Worm (Caenorhabditis elegans): ENCODE data around the gene Y48G9A.11.
A peak's percentile ranks its signal among the peaks of the same experiment; 100 is the strongest.

Gene Y48G9A.11

DNA sequence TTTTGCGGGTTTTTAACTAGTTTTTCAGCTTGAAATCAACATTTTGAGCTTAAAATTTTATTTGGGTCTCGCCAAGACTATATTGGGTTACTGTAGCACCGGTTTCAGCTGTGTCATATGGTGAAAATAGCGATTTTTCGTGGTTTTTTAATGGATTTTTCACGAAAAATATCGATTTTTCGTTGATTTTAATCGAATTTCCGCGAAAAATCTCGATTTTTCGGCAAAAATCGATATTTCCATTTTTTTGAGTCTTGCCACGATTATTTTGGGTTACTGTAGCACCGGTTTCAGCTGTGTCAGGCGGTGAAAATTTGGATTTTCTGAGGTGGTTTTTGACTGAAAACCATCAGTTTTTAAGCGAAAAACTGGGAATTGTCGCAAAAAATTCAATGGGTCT lies 1.4 kb downstream of the Y48G9A.11 start:
- TF ChIP-seq cog-1 (tag; optimal IDR thresholded peaks at IDR 0.05), result no peak
- no peak for TF ChIP-seq klf-2 (GFP tag; conservative IDR thresholded peaks at IDR 0.05)
- TF ChIP-seq tab-1 (GFP tag; IDR thresholded peaks at IDR 0.05), result no peak
- no peak for TF ChIP-seq flt-1 (GFP tag; IDR thresholded peaks at IDR 0.05)
- TF ChIP-seq T22C8.4 (GFP tag; IDR thresholded peaks at IDR 0.05), result peak; percentile 61

DNA sequence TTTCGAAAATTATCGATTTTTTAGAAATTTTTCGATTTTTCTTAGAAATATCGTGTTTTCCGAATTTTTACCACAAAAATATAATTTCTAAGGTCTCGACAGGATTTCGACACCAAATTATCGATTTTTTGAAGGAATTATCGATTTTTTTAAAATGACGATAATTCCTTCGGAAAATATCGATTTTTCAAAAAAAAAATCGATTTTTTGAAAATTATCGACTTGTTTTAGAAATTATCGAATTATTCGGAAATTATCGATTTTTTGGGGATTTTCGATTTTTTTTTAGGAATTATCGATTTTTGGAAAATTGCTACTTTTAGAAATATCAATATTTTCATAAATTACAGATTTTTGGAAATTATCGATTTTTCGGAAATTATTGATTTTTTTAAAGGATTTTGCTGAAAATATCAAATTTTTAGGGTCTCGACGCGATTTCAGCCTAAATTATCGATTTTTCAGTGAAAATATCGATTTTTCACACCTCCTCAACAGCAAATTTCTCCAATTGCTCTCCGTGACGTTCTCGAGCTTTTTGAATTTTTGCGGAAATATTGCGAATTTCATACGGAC lies 4.0 kb downstream of the Y48G9A.11 start:
- TF ChIP-seq cog-1 (tag; optimal IDR thresholded peaks at IDR 0.05), result no peak
- TF ChIP-seq klf-2 (GFP tag; conservative IDR thresholded peaks at IDR 0.05), result no peak
- no peak for TF ChIP-seq ref-1 (GFP tag; conservative IDR thresholded peaks at IDR 0.05)
- peak; percentile 94 for TF ChIP-seq T22C8.4 (GFP tag; IDR thresholded peaks at IDR 0.05)
- no peak for TF ChIP-seq med-1 (GFP tag; optimal IDR thresholded peaks at IDR 0.05; ENCODE audit: insufficient read depth)
- no peak for TF ChIP-seq ztf-29 (GFP tag; IDR thresholded peaks at IDR 0.05)

DNA sequence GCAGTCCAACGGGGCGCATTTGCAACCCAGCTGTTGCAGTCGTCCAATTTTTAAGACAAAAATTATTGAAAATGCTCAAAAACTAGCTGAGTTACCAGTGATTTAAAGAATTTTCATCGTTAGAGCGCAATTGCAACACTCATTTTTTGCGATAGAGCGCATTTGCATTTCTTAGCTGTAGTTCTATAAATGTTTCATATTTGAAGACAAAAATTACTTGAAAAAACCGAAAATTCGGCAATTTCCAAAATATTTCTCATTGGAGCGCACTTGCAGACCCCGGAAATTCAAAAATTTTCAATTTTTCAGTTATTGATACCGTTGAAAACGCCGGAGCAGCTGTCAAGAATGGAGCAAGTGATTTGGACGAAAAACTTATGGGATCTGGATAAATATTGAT lies 4.7 kb downstream of the Y48G9A.11 start:
- TF ChIP-seq ref-1 (GFP tag; conservative IDR thresholded peaks at IDR 0.05), result no peak
- TF ChIP-seq ztf-29 (GFP tag; IDR thresholded peaks at IDR 0.05), result no peak
- no peak for TF ChIP-seq T22C8.4 (GFP tag; IDR thresholded peaks at IDR 0.05)
- TF ChIP-seq ztf-23 (GFP tag; IDR thresholded peaks at IDR 0.05), result no peak
- TF ChIP-seq med-1 (GFP tag; optimal IDR thresholded peaks at IDR 0.05; ENCODE audit: insufficient read depth), result no peak
- no peak for TF ChIP-seq klf-2 (GFP tag; conservative IDR thresholded peaks at IDR 0.05)
- TF ChIP-seq tab-1 (GFP tag; IDR thresholded peaks at IDR 0.05), result no peak
- no peak for TF ChIP-seq cog-1 (tag; optimal IDR thresholded peaks at IDR 0.05)
- TF ChIP-seq flt-1 (GFP tag; IDR thresholded peaks at IDR 0.05), result no peak

DNA sequence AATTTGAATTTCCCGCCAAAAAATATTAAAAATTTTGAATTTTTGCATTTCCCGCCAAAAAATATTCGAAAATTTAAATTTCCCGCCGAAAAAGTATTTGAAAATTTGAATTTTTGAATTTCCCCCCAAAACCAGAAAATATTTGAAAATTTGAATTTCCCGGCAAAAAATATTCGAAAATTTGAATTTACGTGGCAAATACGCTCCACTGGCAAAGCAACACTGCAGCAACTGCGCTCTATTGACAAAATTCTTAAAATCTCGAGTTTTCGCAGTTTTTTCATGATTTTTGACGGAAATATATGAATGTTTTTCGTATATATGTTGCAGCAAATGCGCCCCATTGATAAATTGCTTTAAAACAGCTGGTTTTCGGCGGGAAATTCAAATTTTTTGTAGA lies 5.3 kb downstream of the Y48G9A.11 start:
- TF ChIP-seq T22C8.4 (GFP tag; IDR thresholded peaks at IDR 0.05), result no peak
- TF ChIP-seq ztf-29 (GFP tag; IDR thresholded peaks at IDR 0.05), result no peak
- no peak for TF ChIP-seq ztf-23 (GFP tag; IDR thresholded peaks at IDR 0.05)
- TF ChIP-seq cog-1 (tag; optimal IDR thresholded peaks at IDR 0.05), result no peak
- no peak for TF ChIP-seq klf-2 (GFP tag; conservative IDR thresholded peaks at IDR 0.05)
- no peak for TF ChIP-seq ref-1 (GFP tag; conservative IDR thresholded peaks at IDR 0.05)

DNA sequence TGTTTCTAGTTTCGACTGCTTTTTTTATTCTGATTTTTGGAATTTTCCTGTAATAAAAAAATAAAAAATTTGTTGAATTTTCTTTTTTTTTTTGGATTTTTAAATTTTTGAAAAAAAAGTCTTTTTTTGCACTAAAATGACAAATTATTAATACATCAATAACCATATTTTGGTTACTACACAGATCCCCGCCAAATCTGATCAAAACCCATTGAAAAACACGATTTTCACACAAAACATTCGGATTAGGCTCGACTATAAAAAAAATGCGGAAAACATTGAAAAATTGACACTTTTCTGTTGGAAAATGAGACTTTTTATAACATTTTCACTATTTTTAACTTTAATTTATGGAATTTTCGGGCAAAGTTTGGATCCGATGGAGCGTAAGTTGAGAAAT lies 6.4 kb downstream of the Y48G9A.11 start, which contains the start of gene Y48G9A.7:
Y48G9A.7 (plus strand) TSS at position 301 of the 400 bp plus-strand sequence.
- TF ChIP-seq T22C8.4 (GFP tag; IDR thresholded peaks at IDR 0.05), result no peak
- no peak for TF ChIP-seq cog-1 (tag; optimal IDR thresholded peaks at IDR 0.05)
- no peak for TF ChIP-seq flt-1 (GFP tag; IDR thresholded peaks at IDR 0.05)
- TF ChIP-seq med-1 (GFP tag; optimal IDR thresholded peaks at IDR 0.05; ENCODE audit: insufficient read depth), result no peak
- TF ChIP-seq ref-1 (GFP tag; conservative IDR thresholded peaks at IDR 0.05), result no peak
- TF ChIP-seq ztf-29 (GFP tag; IDR thresholded peaks at IDR 0.05), result no peak
- TF ChIP-seq klf-2 (GFP tag; conservative IDR thresholded peaks at IDR 0.05), result no peak
- no peak for TF ChIP-seq tab-1 (GFP tag; IDR thresholded peaks at IDR 0.05)
- no peak for TF ChIP-seq ztf-23 (GFP tag; IDR thresholded peaks at IDR 0.05)

DNA sequence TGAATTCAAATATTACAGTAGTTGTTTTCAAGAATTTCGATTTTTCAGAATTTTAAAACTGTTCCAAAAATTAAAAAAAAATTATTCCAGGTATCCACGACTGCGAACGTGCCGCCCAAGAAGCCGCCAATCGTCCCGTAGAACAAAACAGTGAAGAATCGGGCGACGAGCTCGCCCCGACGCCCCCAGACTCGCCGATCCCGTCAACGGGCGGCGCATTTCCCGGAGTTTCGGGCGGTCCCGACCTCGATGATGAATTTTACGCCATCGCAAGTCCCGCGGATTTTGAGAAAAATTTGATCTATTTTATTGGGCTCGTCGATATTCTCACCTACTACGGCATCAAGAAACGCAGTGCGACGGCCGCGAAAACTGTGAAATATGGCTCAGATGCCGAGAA lies 10.8 kb downstream of the Y48G9A.11 start:
- TF ChIP-seq klf-2 (GFP tag; conservative IDR thresholded peaks at IDR 0.05) (no peak), T22C8.4 (GFP tag; IDR thresholded peaks at IDR 0.05) (no peak), ztf-29 (GFP tag; IDR thresholded peaks at IDR 0.05) (no peak), cog-1 (tag; optimal IDR thresholded peaks at IDR 0.05) (no peak), tab-1 (GFP tag; IDR thresholded peaks at IDR 0.05) (no peak), med-1 (GFP tag; optimal IDR thresholded peaks at IDR 0.05; ENCODE audit: insufficient read depth) (no peak), flt-1 (GFP tag; IDR thresholded peaks at IDR 0.05) (no peak), ref-1 (GFP tag; conservative IDR thresholded peaks at IDR 0.05) (no peak), ztf-23 (GFP tag; IDR thresholded peaks at IDR 0.05) (no peak)

DNA sequence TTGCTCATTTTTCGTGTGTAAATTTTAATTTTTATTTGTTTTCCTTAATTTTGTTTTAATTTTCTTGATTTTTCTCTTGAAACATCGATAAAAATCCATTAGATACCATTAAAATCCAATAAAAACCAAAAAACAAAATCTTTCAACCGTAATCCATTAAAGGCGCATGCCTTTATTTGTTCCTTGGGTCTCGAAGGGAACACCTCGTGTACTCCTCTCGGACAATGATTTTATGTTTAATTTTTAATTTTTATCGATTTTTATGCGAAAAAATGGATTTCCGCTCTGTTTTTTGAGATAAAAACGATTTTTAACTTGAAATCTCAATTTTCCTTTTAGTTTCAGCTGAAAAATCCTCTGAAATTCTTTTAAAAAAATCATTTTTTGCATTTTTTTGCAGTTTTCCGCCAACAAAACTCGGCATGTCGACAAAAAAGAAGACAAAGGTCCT lies 14.8 kb downstream of the Y48G9A.11 start, which contains the start of gene ppk-2:
ppk-2 (plus strand) TSS at position 401 of the 451 bp plus-strand sequence.
- TF ChIP-seq ref-1 (GFP tag; conservative IDR thresholded peaks at IDR 0.05) (no peak), klf-2 (GFP tag; conservative IDR thresholded peaks at IDR 0.05) (no peak), T22C8.4 (GFP tag; IDR thresholded peaks at IDR 0.05) (no peak), tab-1 (GFP tag; IDR thresholded peaks at IDR 0.05) (no peak), med-1 (GFP tag; optimal IDR thresholded peaks at IDR 0.05; ENCODE audit: insufficient read depth) (no peak), flt-1 (GFP tag; IDR thresholded peaks at IDR 0.05) (no peak), cog-1 (tag; optimal IDR thresholded peaks at IDR 0.05) (no peak), ztf-29 (GFP tag; IDR thresholded peaks at IDR 0.05) (no peak), ztf-23 (GFP tag; IDR thresholded peaks at IDR 0.05) (no peak)

DNA sequence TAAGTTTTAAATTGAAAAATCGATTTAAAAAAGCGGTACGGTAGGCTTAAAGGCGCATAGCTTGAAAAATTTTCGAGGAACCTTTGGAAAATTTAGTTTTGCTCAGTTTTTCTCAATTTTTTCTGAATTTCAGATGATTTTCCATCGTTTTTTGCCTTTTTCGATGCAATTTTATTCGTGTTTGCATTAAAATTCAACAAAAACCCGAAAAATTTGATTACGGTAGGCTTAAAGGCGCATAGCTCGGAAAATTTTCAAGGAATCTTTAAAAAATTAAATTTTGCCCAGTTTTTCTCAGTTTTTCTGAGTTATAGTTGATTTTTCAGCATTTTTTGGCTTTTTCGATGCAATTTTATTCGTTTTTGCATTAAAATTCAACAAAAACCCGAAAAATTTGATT lies 15.4 kb downstream of the Y48G9A.11 start:
- TF ChIP-seq T22C8.4 (GFP tag; IDR thresholded peaks at IDR 0.05) (no peak), ztf-29 (GFP tag; IDR thresholded peaks at IDR 0.05) (no peak), flt-1 (GFP tag; IDR thresholded peaks at IDR 0.05) (no peak), klf-2 (GFP tag; conservative IDR thresholded peaks at IDR 0.05) (no peak), ztf-23 (GFP tag; IDR thresholded peaks at IDR 0.05) (no peak), tab-1 (GFP tag; IDR thresholded peaks at IDR 0.05) (no peak), ref-1 (GFP tag; conservative IDR thresholded peaks at IDR 0.05) (no peak), cog-1 (tag; optimal IDR thresholded peaks at IDR 0.05) (no peak), med-1 (GFP tag; optimal IDR thresholded peaks at IDR 0.05; ENCODE audit: insufficient read depth) (no peak)

DNA sequence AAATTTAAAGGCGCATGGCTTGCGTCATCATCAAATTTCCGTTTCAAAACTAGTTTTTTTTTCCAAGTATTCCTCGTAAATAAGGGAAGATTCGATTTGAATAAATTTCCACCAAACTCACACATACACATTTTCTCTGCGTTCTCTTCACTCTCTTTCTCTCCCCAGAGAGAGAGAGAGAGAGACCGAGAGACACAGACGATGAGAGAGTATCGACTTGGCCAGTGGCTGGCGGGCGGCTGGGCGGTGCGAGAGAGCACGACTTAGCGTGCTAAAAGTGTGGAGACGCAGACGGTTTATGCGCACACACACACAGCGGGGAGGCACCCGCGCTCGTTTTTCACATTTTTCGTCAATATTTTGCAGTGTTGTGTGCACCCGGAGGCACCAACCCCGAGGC lies 15.9 kb downstream of the Y48G9A.11 start:
- no peak for TF ChIP-seq klf-2 (GFP tag; conservative IDR thresholded peaks at IDR 0.05)
- TF ChIP-seq ztf-29 (GFP tag; IDR thresholded peaks at IDR 0.05), result no peak
- no peak for TF ChIP-seq tab-1 (GFP tag; IDR thresholded peaks at IDR 0.05)
- TF ChIP-seq T22C8.4 (GFP tag; IDR thresholded peaks at IDR 0.05), result peak; percentile 48
- TF ChIP-seq med-1 (GFP tag; optimal IDR thresholded peaks at IDR 0.05; ENCODE audit: insufficient read depth), result no peak
- no peak for TF ChIP-seq cog-1 (tag; optimal IDR thresholded peaks at IDR 0.05)

DNA sequence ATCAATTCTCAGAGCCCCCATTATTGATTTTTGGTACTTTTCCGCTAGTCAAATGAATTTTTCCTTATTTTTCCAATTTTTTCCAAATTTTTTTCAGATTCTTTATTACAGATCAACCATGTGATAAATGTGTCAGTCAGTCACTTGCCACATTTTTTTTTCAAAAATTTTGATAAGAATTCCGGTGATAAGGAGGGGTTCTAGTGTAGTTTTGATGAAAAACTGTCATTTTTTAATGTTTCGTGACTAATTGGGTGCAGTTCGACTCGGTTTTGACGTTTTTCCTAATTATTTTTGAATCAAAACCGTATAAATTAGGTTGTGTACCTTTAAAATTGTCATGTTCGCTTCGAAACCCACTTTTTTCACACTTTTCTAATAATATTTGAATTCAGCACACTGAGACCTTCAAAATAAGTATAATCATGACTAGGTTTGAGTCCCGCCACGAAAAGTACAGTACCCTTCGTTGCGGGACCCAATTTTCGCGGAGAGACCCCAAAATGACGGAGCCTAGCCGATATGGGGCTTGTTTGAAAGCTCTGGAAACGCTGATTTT lies 16.8 kb downstream of the Y48G9A.11 start:
- TF ChIP-seq med-1 (GFP tag; optimal IDR thresholded peaks at IDR 0.05; ENCODE audit: insufficient read depth), result no peak
- TF ChIP-seq flt-1 (GFP tag; IDR thresholded peaks at IDR 0.05), result no peak

Measured in whole organism, midembryonic.